Worm (Caenorhabditis elegans) whole organism, L4 larva: ENCODE results near the gene F40E12.1.

Experiments used
- ces-1 ChIP-seq: fragments of 150-350 bp; sonication (generic microtip); optimal IDR thresholded peaks from 4 replicates; lab custom pipeline; 2014; ENCODE audit warnings: missing biosample characterization, missing genetic modification reagents, missing genetic modification characterization
- ctbp-1 ChIP-seq: fragments of 200-800 bp; sonication (Bioruptor generic); IDR thresholded peaks from 2 replicates; pipeline ENCODE4 v1.3.6; 2022; ENCODE audit warnings: missing genetic modification reagents, missing genetic modification characterization, missing compliant biosample characterization
- egl-27 ChIP-seq: sonication (generic microtip); optimal IDR thresholded peaks from 3 replicates; lab custom pipeline; 2017; ENCODE audit warnings: missing biosample characterization, missing genetic modification reagents, missing genetic modification characterization
- fos-1 ChIP-seq: fragments of 150-350 bp; optimal IDR thresholded peaks from 2 replicates; lab custom pipeline; 2014; ENCODE audit warnings: missing biosample characterization, missing genetic modification characterization
- hlh-30 ChIP-seq: sonication (generic microtip); optimal IDR thresholded peaks from 2 replicates; lab custom pipeline; 2017; ENCODE audit warnings: antibody characterized with exemption, mild to moderate bottlenecking, missing genetic modification characterization, missing compliant biosample characterization; ENCODE audit not compliant: insufficient read depth
- unc-39 ChIP-seq: sonication (generic microtip); optimal IDR thresholded peaks from 2 replicates; lab custom pipeline; 2017; ENCODE audit warnings: missing biosample characterization, missing genetic modification characterization

ce11 chrII:3659776-3660175 lies 42.2 kb downstream of the F40E12.1 start, which contains the start of gene F19B10.4:
- TF ChIP-seq unc-39 (tag; lab: Kevin White, UChicago) (no peak), ces-1 (GFP tag; lab: Kevin White, UChicago) (no peak), fos-1 (tag; lab: Kevin White, UChicago) (no peak), ctbp-1 (GFP tag; lab: Robert Waterston, UW) (no peak), egl-27 (tag; lab: Kevin White, UChicago) (no peak), hlh-30 (no peak)
